Fruit fly (Drosophila melanogaster) whole organism, embryonic: ENCODE results near the gene CG7889.
A peak's percentile ranks its signal among the peaks of the same experiment; 100 is the strongest.

Experiments used
- Asciz ChIP-seq: fragments of 200-800 bp; sonication (Bioruptor generic); optimal IDR thresholded peaks from 2 replicates; lab custom pipeline; 2017; ENCODE audit warnings: missing biosample characterization, mild to moderate bottlenecking, missing genetic modification characterization, missing genetic modification reagents
- CG10366 ChIP-seq: fragments of 200-800 bp; sonication (Bioruptor generic); IDR thresholded peaks from 2 replicates; pipeline ENCODE4 v1.3.6; 2022; ENCODE audit warnings: missing biosample characterization, missing genetic modification characterization
- CG10543 ChIP-seq: fragments of 200-800 bp; sonication (Bioruptor generic); optimal IDR thresholded peaks from 3 replicates; lab custom pipeline; 2017; ENCODE audit warnings: missing biosample characterization, mild to moderate bottlenecking, missing genetic modification characterization, moderate library complexity
- CG10959 ChIP-seq: fragments of 200-800 bp; sonication (Bioruptor generic); IDR thresholded peaks from 2 replicates; pipeline ENCODE4 v1.3.6; 2022; ENCODE audit warnings: missing biosample characterization, missing genetic modification characterization
- CG11398 ChIP-seq: fragments of 200-800 bp; sonication (Bioruptor generic); optimal IDR thresholded peaks from 2 replicates; lab custom pipeline; 2016; ENCODE audit warnings: missing biosample characterization, missing genetic modification characterization
- CG11456 ChIP-seq: fragments of 200-800 bp; sonication (Bioruptor generic); IDR thresholded peaks from 3 replicates; pipeline ENCODE4 v1.3.6; 2022; ENCODE audit warnings: missing biosample characterization, missing genetic modification characterization
- CG13424 ChIP-seq: fragments of 200-800 bp; sonication (Bioruptor generic); optimal IDR thresholded peaks from 2 replicates; lab custom pipeline; 2019; ENCODE audit warnings: missing biosample characterization, mild to moderate bottlenecking, missing genetic modification characterization, moderate library complexity
- CG14667 ChIP-seq: fragments of 200-800 bp; sonication (Bioruptor generic); IDR thresholded peaks from 2 replicates; pipeline ENCODE4 v1.3.6; 2022; ENCODE audit warnings: missing biosample characterization, missing genetic modification characterization
- CG14710 ChIP-seq: fragments of 200-800 bp; sonication (Bioruptor generic); optimal IDR thresholded peaks from 3 replicates; lab custom pipeline; 2019; ENCODE audit warnings: missing biosample characterization, mild to moderate bottlenecking, missing genetic modification characterization, moderate library complexity
- CG14965 ChIP-seq: fragments of 200-800 bp; sonication (Bioruptor generic); optimal IDR thresholded peaks from 2 replicates; lab custom pipeline; 2016; ENCODE audit warnings: missing biosample characterization, missing genetic modification characterization, borderline replicate concordance
- CG15514 ChIP-seq: fragments of 200-800 bp; sonication (Bioruptor generic); optimal IDR thresholded peaks from 3 replicates; lab custom pipeline; 2017; ENCODE audit warnings: missing biosample characterization, missing genetic modification characterization, mild to moderate bottlenecking, moderate library complexity, missing genetic modification reagents
- CG16813 ChIP-seq: fragments of 200-800 bp; sonication (Bioruptor generic); IDR thresholded peaks from 3 replicates; pipeline ENCODE4 v1.3.6; 2022; ENCODE audit warnings: missing biosample characterization, missing genetic modification characterization; ENCODE audit not compliant: partially characterized antibody
- CG18262 ChIP-seq: fragments of 200-800 bp; optimal IDR thresholded peaks from 3 replicates; lab custom pipeline; 2019; ENCODE audit warnings: missing biosample characterization, mild to moderate bottlenecking, missing genetic modification characterization, moderate library complexity
- CG18619 ChIP-seq: fragments of 200-800 bp; sonication (Bioruptor generic); optimal IDR thresholded peaks from 3 replicates; lab custom pipeline; 2017; ENCODE audit warnings: missing biosample characterization, mild to moderate bottlenecking, missing genetic modification characterization
- CG2678 ChIP-seq: fragments of 200-800 bp; sonication (Bioruptor generic); optimal IDR thresholded peaks from 3 replicates; lab custom pipeline; 2019; ENCODE audit warnings: missing biosample characterization, mild to moderate bottlenecking, missing genetic modification characterization, moderate library complexity
- CG33213 ChIP-seq: fragments of 200-800 bp; sonication (Bioruptor generic); optimal IDR thresholded peaks from 3 replicates; lab custom pipeline; 2016; ENCODE audit warnings: missing biosample characterization, missing genetic modification characterization
- CG3726 ChIP-seq: fragments of 200-800 bp; sonication (Bioruptor generic); IDR thresholded peaks from 3 replicates; pipeline ENCODE4, ENCODE4 v1.3.6; 2022; ENCODE audit warnings: missing biosample characterization, missing genetic modification characterization
- CG4360 ChIP-seq: fragments of 200-800 bp; sonication (Bioruptor generic); IDR thresholded peaks from 2 replicates; pipeline ENCODE4 v1.3.6; 2022; ENCODE audit warnings: missing biosample characterization, missing genetic modification characterization
- CG7271 ChIP-seq: fragments of 200-800 bp; sonication (Bioruptor generic); optimal IDR thresholded peaks from 2 replicates; lab custom pipeline; 2018; ENCODE audit warnings: missing biosample characterization, mild to moderate bottlenecking, missing genetic modification characterization, moderate library complexity
- CG7987 ChIP-seq: fragments of 200-800 bp; sonication (Bioruptor generic); optimal IDR thresholded peaks from 2 replicates; lab custom pipeline; 2018; ENCODE audit warnings: missing biosample characterization, mild to moderate bottlenecking, missing genetic modification characterization, moderate library complexity
- CG8359 ChIP-seq: fragments of 200-800 bp; sonication (Bioruptor generic); optimal IDR thresholded peaks from 2 replicates; lab custom pipeline; 2017; ENCODE audit warnings: missing biosample characterization, mild to moderate bottlenecking, missing genetic modification characterization, borderline replicate concordance
- Camta ChIP-seq: fragments of 200-800 bp; sonication (Bioruptor generic); optimal IDR thresholded peaks from 2 replicates; lab custom pipeline; 2016; ENCODE audit warnings: missing biosample characterization, missing genetic modification characterization
- Dek ChIP-seq: fragments of 200-800 bp; sonication (Bioruptor generic); optimal IDR thresholded peaks from 3 replicates; lab custom pipeline; 2019; ENCODE audit warnings: missing biosample characterization, mild to moderate bottlenecking, missing genetic modification characterization, moderate library complexity
- Dref ChIP-seq: fragments of 200-800 bp; sonication (Bioruptor generic); IDR thresholded peaks from 2 replicates; pipeline ENCODE4 v1.3.6; 2022; ENCODE audit warnings: missing biosample characterization, missing genetic modification characterization
- H2.0 ChIP-seq: fragments of 200-800 bp; sonication (Bioruptor generic); IDR thresholded peaks from 2 replicates; pipeline ENCODE4 v1.3.6; 2022; ENCODE audit warnings: missing biosample characterization, missing genetic modification characterization
- HLH3B ChIP-seq: fragments of 200-800 bp; sonication (Bioruptor generic); IDR thresholded peaks from 2 replicates; pipeline ENCODE4 v1.3.6; 2022; ENCODE audit warnings: missing biosample characterization, missing genetic modification characterization
- Hr78 ChIP-seq, 2 experiments: fragments of 200-800 bp in 1 of 2; fragments of >200 bp in 1 of 2; sonication (Bioruptor generic) in 1 of 2; optimal IDR thresholded peaks; 2 replicates each; lab custom pipeline; 2017 to 2019; ENCODE audit warnings: missing biosample characterization in 2 of 2, missing genetic modification characterization in 2 of 2, mild to moderate bottlenecking in 1 of 2, moderate library complexity in 1 of 2
- Meics ChIP-seq: fragments of 200-800 bp; sonication (Bioruptor generic); optimal IDR thresholded peaks from 2 replicates; lab custom pipeline; 2017; ENCODE audit warnings: missing biosample characterization, mild to moderate bottlenecking, missing genetic modification characterization
- Ptx1 ChIP-seq: fragments of 200-800 bp; sonication (Bioruptor generic); IDR thresholded peaks from 2 replicates; pipeline ENCODE4 v1.3.6; 2022; ENCODE audit warnings: missing biosample characterization, missing genetic modification characterization
- Ssrp ChIP-seq: fragments of 200-800 bp; sonication (Bioruptor generic); optimal IDR thresholded peaks from 2 replicates; lab custom pipeline; 2018; ENCODE audit warnings: missing biosample characterization, mild to moderate bottlenecking, missing genetic modification characterization, moderate library complexity
- Xbp1 ChIP-seq: fragments of 200-800 bp; sonication (Bioruptor generic); optimal IDR thresholded peaks from 3 replicates; lab custom pipeline; 2016; ENCODE audit warnings: missing biosample characterization, mild to moderate bottlenecking, missing genetic modification characterization
- Xrp1 ChIP-seq: fragments of 200-800 bp; sonication (Bioruptor generic); IDR thresholded peaks from 2 replicates; pipeline ENCODE4 v1.3.6; 2022; ENCODE audit warnings: missing biosample characterization, missing genetic modification characterization
- bbx ChIP-seq: fragments of 200-800 bp; sonication (Bioruptor generic); IDR thresholded peaks from 2 replicates; pipeline ENCODE4 v1.3.6; 2022; ENCODE audit warnings: missing biosample characterization, missing genetic modification characterization; ENCODE audit not compliant: partially characterized antibody
- cad ChIP-seq: fragments of >200 bp; optimal IDR thresholded peaks from 2 replicates; lab custom pipeline; 2017; ENCODE audit warnings: missing biosample characterization, missing genetic modification characterization
- disco-r ChIP-seq: fragments of 200-800 bp; sonication (Bioruptor generic); optimal IDR thresholded peaks from 2 replicates; lab custom pipeline; 2016; ENCODE audit warnings: missing biosample characterization, missing genetic modification characterization
- dysf ChIP-seq: fragments of 200-800 bp; sonication (Bioruptor generic); IDR thresholded peaks from 3 replicates; pipeline ENCODE4 v1.3.6; 2022; ENCODE audit warnings: missing biosample characterization, missing genetic modification characterization
- emc ChIP-seq: fragments of 200-800 bp; sonication (Bioruptor generic); optimal IDR thresholded peaks from 2 replicates; lab custom pipeline; 2016; ENCODE audit warnings: missing biosample characterization, missing genetic modification characterization
- gcm ChIP-seq: fragments of 200-800 bp; sonication (Bioruptor generic); optimal IDR thresholded peaks from 2 replicates; lab custom pipeline; 2019; ENCODE audit warnings: missing biosample characterization, mild to moderate bottlenecking, missing genetic modification characterization, moderate library complexity
- gfzf ChIP-seq: fragments of 200-800 bp; sonication (Bioruptor generic); optimal IDR thresholded peaks from 2 replicates; lab custom pipeline; 2016; ENCODE audit warnings: missing biosample characterization, mild to moderate bottlenecking, missing genetic modification characterization, moderate library complexity
- grau ChIP-seq: fragments of 200-800 bp; optimal IDR thresholded peaks from 3 replicates; lab custom pipeline; 2019; ENCODE audit warnings: missing biosample characterization, mild to moderate bottlenecking, missing genetic modification characterization, moderate library complexity
- hbn ChIP-seq: fragments of 200-800 bp; sonication (Bioruptor generic); IDR thresholded peaks from 2 replicates; pipeline ENCODE4 v1.3.6; 2022; ENCODE audit warnings: missing biosample characterization, missing genetic modification characterization; ENCODE audit not compliant: partially characterized antibody
- kah ChIP-seq: fragments of 200-800 bp; sonication (Bioruptor generic); optimal IDR thresholded peaks from 2 replicates; lab custom pipeline; 2018; ENCODE audit warnings: missing biosample characterization, mild to moderate bottlenecking, missing genetic modification characterization
- knrl ChIP-seq: fragments of 200-800 bp; sonication (Bioruptor generic); IDR thresholded peaks from 3 replicates; pipeline ENCODE4 v1.3.6; 2022; ENCODE audit warnings: missing biosample characterization, missing genetic modification characterization; ENCODE audit not compliant: partially characterized antibody
- pan ChIP-seq, 4 experiments: fragments of >200 bp in 3 of 4; fragments of 200-800 bp in 1 of 4; sonication (Bioruptor generic) in 1 of 4; optimal IDR thresholded peaks in 3 of 4; IDR thresholded peaks in 1 of 4; 2 replicates each; pipeline versions ENCODE4 v1.3.6 to Lab custom; 2017 to 2022; ENCODE audit warnings: missing biosample characterization in 2 of 4, missing genetic modification characterization in 2 of 4, mixed read lengths in 1 of 4
- phol ChIP-seq: fragments of 200-800 bp; sonication (Bioruptor generic); optimal IDR thresholded peaks from 3 replicates; lab custom pipeline; 2018; ENCODE audit warnings: missing biosample characterization, mild to moderate bottlenecking, missing genetic modification characterization, moderate library complexity
- prd ChIP-seq, 3 experiments: fragments of >200 bp in 2 of 3; fragments of 200-800 bp in 1 of 3; sonication (Bioruptor generic) in 1 of 3; optimal IDR thresholded peaks in 2 of 3; IDR thresholded peaks in 1 of 3; 2 replicates in 2 of 3; 3 replicates in 1 of 3; pipeline versions ENCODE4 v1.3.6 to Lab custom; 2017 to 2022; ENCODE audit warnings: missing biosample characterization in 1 of 3, missing genetic modification characterization in 1 of 3
- pzg ChIP-seq: fragments of 200-800 bp; sonication (Bioruptor generic); optimal IDR thresholded peaks from 3 replicates; lab custom pipeline; 2018; ENCODE audit warnings: missing biosample characterization, mild to moderate bottlenecking, missing genetic modification characterization, moderate library complexity
- sob ChIP-seq: fragments of 200-800 bp; sonication (Bioruptor generic); IDR thresholded peaks from 2 replicates; pipeline ENCODE4 v1.3.6; 2022; ENCODE audit warnings: missing biosample characterization, missing genetic modification characterization

Gene CG7889

DNA sequence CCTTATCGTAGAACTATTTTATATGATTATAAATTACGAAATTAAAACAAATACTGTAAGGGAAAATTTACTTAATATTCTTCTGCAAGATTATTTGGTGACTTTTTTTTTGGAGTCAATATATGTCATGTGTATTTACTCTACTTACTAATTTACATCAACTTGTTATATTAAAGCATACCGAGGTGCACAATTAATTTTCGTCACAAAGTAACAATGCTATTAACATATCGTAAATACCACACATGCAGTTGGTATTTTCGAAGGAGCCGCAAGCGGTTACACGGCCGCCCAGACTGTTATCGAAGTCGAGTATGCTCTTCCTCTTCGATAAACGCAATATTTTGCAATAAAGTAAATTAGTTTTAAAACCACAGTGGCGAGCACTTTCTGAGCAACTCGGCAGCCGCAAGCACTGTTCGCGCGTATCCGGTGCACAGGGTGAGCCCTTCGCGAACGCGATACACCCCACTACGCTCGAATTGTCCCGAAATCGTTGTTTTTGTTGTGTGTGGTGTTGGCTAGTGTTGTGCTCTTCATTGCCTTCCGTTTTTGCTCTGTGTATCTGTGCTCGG lies 18.2 kb downstream of the CG7889 start, which contains the start of gene Vav (continued):
- TF ChIP-seq Dref (GFP tag; lab: Robert Waterston, UW) (peak; percentile 73), CG7271 (tag; lab: Kevin White, UChicago) (no peak), CG10543 (GFP tag; lab: Kevin White, UChicago) (peak; percentile 27), CG8359 (GFP tag; lab: Kevin White, UChicago) (no peak), CG33213 (GFP tag; lab: Kevin White, UChicago) (no peak), Ptx1 (GFP tag; lab: Robert Waterston, UW) (no peak), CG4360 (GFP tag; lab: Robert Waterston, UW) (0 out of 2 replicates have a peak, but pooled peaks have one; percentile 18), kah (no peak), CG15514 (GFP tag; lab: Kevin White, UChicago) (peak; percentile 38), phol (no peak), prd (optimal IDR thresholded peaks at IDR 0.05; lab: Kevin White, UChicago) (no peak), prd (GFP tag; IDR thresholded peaks at IDR 0.05; lab: Robert Waterston, UW) (0 out of 3 replicates have a peak, but pooled peaks have one; percentile 4), CG14667 (GFP tag; lab: Robert Waterston, UW) (no peak), sob (GFP tag; lab: Robert Waterston, UW) (peak; percentile 38; the same call in 1 of the 2 replicates), pzg (GFP tag; lab: Kevin White, UChicago) (peak; percentile 48), emc (no peak), grau (tag; lab: Kevin White, UChicago) (peak; percentile 3), CG16813 (GFP tag; lab: Robert Waterston, UW) (0 out of 3 replicates have a peak, but pooled peaks have one; percentile 23), CG7987 (peak; percentile 22), CG18619 (GFP tag; lab: Kevin White, UChicago) (no peak), Dek (no peak), bbx (peak; percentile 46), gfzf (GFP tag; lab: Kevin White, UChicago) (peak; percentile 72)

DNA sequence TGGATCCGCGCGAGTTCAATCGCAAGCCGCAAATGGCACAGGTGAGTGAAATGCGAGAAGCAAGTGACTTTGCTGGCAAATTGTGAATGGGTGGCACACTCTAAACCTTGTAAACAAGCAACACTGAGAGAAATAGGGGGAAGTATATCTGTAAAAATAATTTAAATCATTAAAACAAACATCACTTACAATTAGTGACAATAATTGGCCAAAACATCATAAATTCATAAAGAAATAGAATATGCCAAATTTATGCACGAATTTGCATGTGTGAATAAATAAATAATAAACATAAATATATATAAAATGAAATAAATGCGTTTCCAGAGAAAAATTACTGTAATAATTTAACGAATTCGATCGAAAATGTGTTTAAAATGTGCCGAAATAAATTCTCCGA lies 19.1 kb downstream of the CG7889 start:
- TF ChIP-seq pan (optimal IDR thresholded peaks at IDR 0.05; lab: Kevin White, UChicago) (no peak), pan (GFP tag; optimal IDR thresholded peaks at IDR 0.05 in 1 of 2, IDR thresholded peaks at IDR 0.05 in 1 of 2) (peak in 1 of 2 experiments; percentile 50), CG11398 (GFP tag; lab: Kevin White, UChicago) (no peak), Xrp1 (peak; percentile 32; the same call in 1 of the 2 replicates), CG10959 (GFP tag; lab: Robert Waterston, UW) (no peak), dysf (GFP tag; lab: Robert Waterston, UW) (0 out of 3 replicates have a peak, but pooled peaks have one; percentile 33), Hr78 (GFP tag; optimal IDR thresholded peaks at IDR 0.05; lab: Kevin White, UChicago) (no peak), hbn (no peak), CG11456 (GFP tag; lab: Robert Waterston, UW) (no peak), H2.0 (no peak), CG13424 (tag; lab: Kevin White, UChicago) (peak; percentile 29), Camta (GFP tag; lab: Kevin White, UChicago) (no peak), Xbp1 (GFP tag; lab: Kevin White, UChicago) (no peak), gcm (GFP tag; lab: Kevin White, UChicago) (no peak), CG14965 (GFP tag; lab: Kevin White, UChicago) (no peak), CG14710 (tag; lab: Kevin White, UChicago) (peak; percentile 20), CG3726 (GFP tag; lab: Robert Waterston, UW) (no peak), knrl (GFP tag; lab: Robert Waterston, UW) (no peak), CG2678 (tag; lab: Kevin White, UChicago) (peak; percentile 50), disco-r (GFP tag; lab: Kevin White, UChicago) (no peak), CG18262 (tag; lab: Kevin White, UChicago) (peak; percentile 47), cad (no peak), Meics (peak; percentile 21), CG10366 (no peak), Asciz (GFP tag; lab: Kevin White, UChicago) (no peak), Ssrp (tag; lab: Kevin White, UChicago) (peak; percentile 6), HLH3B (GFP tag; lab: Robert Waterston, UW) (no peak)
